Worm (Caenorhabditis elegans): ENCODE data around the gene sri-63.

ce11 chrII:3313442-3313841 lies 26.3 kb downstream of the sri-63 start, which contains the start of gene F39E9.6:
- no peak for TF ChIP-seq nhr-11 (tag; optimal IDR thresholded peaks at IDR 0.05)
- TF ChIP-seq ztf-11 (tag; optimal IDR thresholded peaks at IDR 0.05): no peak

Measured in whole organism, L4 larva.